Fruit fly (Drosophila melanogaster): ENCODE data around the gene CG46244.

The CG46244 gene

DNA sequence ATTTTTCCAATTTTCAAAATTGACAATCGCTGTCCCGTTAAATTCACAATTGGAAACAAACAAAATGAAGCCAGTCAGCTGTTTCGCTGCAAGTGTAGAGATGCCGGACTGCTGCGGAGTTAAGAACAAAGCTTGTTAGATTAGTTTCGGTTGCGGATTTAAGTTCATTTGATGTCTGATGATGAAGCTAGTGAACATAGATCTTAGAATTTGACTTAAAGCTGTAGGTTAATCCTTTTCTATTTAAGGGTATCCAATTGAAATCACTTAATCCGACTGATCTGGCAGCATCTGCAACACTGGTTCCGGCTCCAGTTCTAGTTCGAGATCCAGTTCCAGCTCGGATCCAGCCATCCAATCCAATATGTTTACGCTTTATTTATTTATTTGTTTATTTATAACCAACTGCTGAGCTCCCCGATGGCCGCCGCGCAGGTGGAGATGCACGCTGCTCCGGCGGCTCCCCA is 22.4 kb upstream of the CG46244 start, which contains the start of the genes PCNA2 and CG10366:
Gene PCNA2, minus strand, starts transcription at position 65 of the 467 bp plus-strand sequence.
Gene CG10366, plus strand, starts transcription at position 310 of the 467 bp plus-strand sequence.
- TF ChIP-seq CG15710 (tag; optimal IDR thresholded peaks at IDR 0.05) (peak; percentile 61), EcR (GFP tag; optimal IDR thresholded peaks at IDR 0.05) (peak; percentile 33), Snoo (tag; optimal IDR thresholded peaks at IDR 0.05) (peak; percentile 40), rn (GFP tag; IDR thresholded peaks at IDR 0.05) (no peak), CG8159 (tag; optimal IDR thresholded peaks at IDR 0.05) (peak; percentile 54), CG9948 (tag; optimal IDR thresholded peaks at IDR 0.05) (peak; percentile 31), Ets98B (GFP tag; IDR thresholded peaks at IDR 0.05) (no peak), gl (tag; optimal IDR thresholded peaks at IDR 0.05) (peak; percentile 29), CG10348 (GFP tag; IDR thresholded peaks at IDR 0.05) (no peak), CG12605 (GFP tag; IDR thresholded peaks at IDR 0.05) (no peak), CG13204 (GFP tag; optimal IDR thresholded peaks at IDR 0.05) (no peak), CG34367 (tag; optimal IDR thresholded peaks at IDR 0.05) (peak; percentile 10), CG17806 (tag; optimal IDR thresholded peaks at IDR 0.05) (peak; percentile 55), fd96Ca (GFP tag; IDR thresholded peaks at IDR 0.05) (peak; percentile 26; the same call in 1 of the 3 replicates), CG8301 (tag; optimal IDR thresholded peaks at IDR 0.05) (peak; percentile 7), D1 (tag; optimal IDR thresholded peaks at IDR 0.05) (no peak)

dm6 chr2L:19586436-19587333 is 19.7 kb upstream of the CG46244 start, which contains the start of gene Lar:
Gene Lar, plus strand, starts transcription at chr2L:19586623.
- TF ChIP-seq CG15710 (tag; optimal IDR thresholded peaks at IDR 0.05) (peak; percentile 23), CG4496 (GFP tag; IDR thresholded peaks at IDR 0.05) (peak; percentile 65), CG14655 (GFP tag; optimal IDR thresholded peaks at IDR 0.05) (no peak), CG12605 (GFP tag; IDR thresholded peaks at IDR 0.05) (0 out of 2 replicates have a peak, but pooled peaks have one; percentile 43), fd96Ca (GFP tag; IDR thresholded peaks at IDR 0.05) (peak; percentile 66; the same call in 2 of the 3 replicates), CG9948 (tag; optimal IDR thresholded peaks at IDR 0.05) (peak; percentile 32), gl (tag; optimal IDR thresholded peaks at IDR 0.05) (no peak), D1 (tag; optimal IDR thresholded peaks at IDR 0.05) (no peak), CG32121 (GFP tag; IDR thresholded peaks at IDR 0.05) (peak; percentile 63), CG17806 (tag; optimal IDR thresholded peaks at IDR 0.05) (no peak), Pif1A (GFP tag; optimal IDR thresholded peaks at IDR 0.05) (no peak), EcR (GFP tag; optimal IDR thresholded peaks at IDR 0.05) (no peak), CG8301 (tag; optimal IDR thresholded peaks at IDR 0.05) (peak; percentile 26), Ets98B (GFP tag; IDR thresholded peaks at IDR 0.05) (peak; percentile 77; the same call in 1 of the 2 replicates), CG10348 (GFP tag; IDR thresholded peaks at IDR 0.05) (no peak), Snoo (tag; optimal IDR thresholded peaks at IDR 0.05) (peak; percentile 23), CG13204 (GFP tag; optimal IDR thresholded peaks at IDR 0.05) (no peak), rn (GFP tag; IDR thresholded peaks at IDR 0.05) (no peak), Pif1B (GFP tag; optimal IDR thresholded peaks at IDR 0.05) (peak; percentile 28), CG8159 (tag; optimal IDR thresholded peaks at IDR 0.05) (peak; percentile 43), CG34367 (tag; optimal IDR thresholded peaks at IDR 0.05) (no peak)

- TF ChIP-seq CG32121 (GFP tag; IDR thresholded peaks at IDR 0.05) = 0 out of 2 replicates have a peak, but pooled peaks have one; percentile 5
- no peak for TF ChIP-seq CG12605 (GFP tag; IDR thresholded peaks at IDR 0.05)
- TF ChIP-seq D1 (tag; optimal IDR thresholded peaks at IDR 0.05) = no peak
Observed at dm6 chr2L:19587334-19587659, 19.1 kb upstream of the CG46244 start.

- TF ChIP-seq CG15710 (tag; optimal IDR thresholded peaks at IDR 0.05) (no peak), CG4496 (GFP tag; IDR thresholded peaks at IDR 0.05) (no peak), CG13204 (GFP tag; optimal IDR thresholded peaks at IDR 0.05) (no peak), CG34367 (tag; optimal IDR thresholded peaks at IDR 0.05) (no peak), Snoo (tag; optimal IDR thresholded peaks at IDR 0.05) (no peak), CG12605 (GFP tag; IDR thresholded peaks at IDR 0.05) (no peak), CG17806 (tag; optimal IDR thresholded peaks at IDR 0.05) (no peak), CG32121 (GFP tag; IDR thresholded peaks at IDR 0.05) (no peak), CG14655 (GFP tag; optimal IDR thresholded peaks at IDR 0.05) (no peak), D1 (tag; optimal IDR thresholded peaks at IDR 0.05) (no peak), rn (GFP tag; IDR thresholded peaks at IDR 0.05) (no peak), CG9948 (tag; optimal IDR thresholded peaks at IDR 0.05) (no peak), EcR (GFP tag; optimal IDR thresholded peaks at IDR 0.05) (no peak), Pif1B (GFP tag; optimal IDR thresholded peaks at IDR 0.05) (no peak), Ets98B (GFP tag; IDR thresholded peaks at IDR 0.05) (no peak), Pif1A (GFP tag; optimal IDR thresholded peaks at IDR 0.05) (no peak)
Observed at dm6 chr2L:19588924-19589323, 17.4 kb upstream of the CG46244 start.

DNA sequence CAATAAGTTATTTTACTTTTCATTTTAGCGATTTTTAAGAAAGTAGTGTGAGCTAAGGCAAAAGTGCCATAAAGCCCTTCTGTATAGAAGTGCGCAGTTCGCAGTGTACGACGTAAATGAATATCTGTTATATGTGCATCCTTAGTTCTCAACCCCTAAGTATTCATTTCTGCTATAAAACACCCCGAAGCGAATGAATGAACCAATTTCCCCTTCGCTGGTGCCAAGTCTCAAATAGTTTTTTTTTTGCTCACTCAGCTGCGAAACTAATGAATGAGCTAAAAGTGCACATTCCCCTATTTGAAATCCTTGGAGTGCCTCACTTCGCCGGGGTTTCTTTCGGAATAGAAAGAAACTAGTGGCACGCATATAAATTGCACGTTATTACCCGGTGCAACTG is 15.7 kb upstream of the CG46244 start:
- TF ChIP-seq CG8159 (tag; optimal IDR thresholded peaks at IDR 0.05) (no peak), Pif1A (GFP tag; optimal IDR thresholded peaks at IDR 0.05) (no peak), EcR (GFP tag; optimal IDR thresholded peaks at IDR 0.05) (no peak), CG13204 (GFP tag; optimal IDR thresholded peaks at IDR 0.05) (no peak), CG14655 (GFP tag; optimal IDR thresholded peaks at IDR 0.05) (no peak), CG32121 (GFP tag; IDR thresholded peaks at IDR 0.05) (no peak), CG17806 (tag; optimal IDR thresholded peaks at IDR 0.05) (no peak), CG10348 (GFP tag; IDR thresholded peaks at IDR 0.05) (no peak), CG4496 (GFP tag; IDR thresholded peaks at IDR 0.05) (no peak), D1 (tag; optimal IDR thresholded peaks at IDR 0.05) (no peak), Pif1B (GFP tag; optimal IDR thresholded peaks at IDR 0.05) (no peak), CG15710 (tag; optimal IDR thresholded peaks at IDR 0.05) (no peak), CG9948 (tag; optimal IDR thresholded peaks at IDR 0.05) (no peak)

Data from whole organism, pupa.